Worm (Caenorhabditis elegans): ENCODE measurements around the gene nlp-5.

ce11 chrII:8249710-8250109 lies 11.5 kb downstream of the nlp-5 start:
- TF ChIP-seq pha-4 (tag; optimal IDR thresholded peaks at IDR 0.05), result no peak
- TF ChIP-seq ama-1 (optimal IDR thresholded peaks at IDR 0.05), result no peak

All from whole organism, late embryonic.